Worm (Caenorhabditis elegans): ENCODE results near the gene zipt-2.2.

zipt-2.2 gene

ce11 chrIV:4235315-4236024 lies at the start of gene zipt-2.2, which contains the start of gene dpy-13:
TSS of gene zipt-2.2 (minus strand) at chrIV:4235365.
TSS of gene dpy-13 (plus strand) at chrIV:4235614.
- TF ChIP-seq klf-2 (GFP tag; conservative IDR thresholded peaks at IDR 0.05), result no peak
- TF ChIP-seq tab-1 (GFP tag; IDR thresholded peaks at IDR 0.05), result no peak

- TF ChIP-seq flt-1 (GFP tag; IDR thresholded peaks at IDR 0.05) (no peak), tab-1 (GFP tag; IDR thresholded peaks at IDR 0.05) (no peak), cog-1 (tag; optimal IDR thresholded peaks at IDR 0.05) (no peak), T22C8.4 (GFP tag; IDR thresholded peaks at IDR 0.05) (no peak), klf-2 (GFP tag; conservative IDR thresholded peaks at IDR 0.05) (no peak), med-1 (GFP tag; optimal IDR thresholded peaks at IDR 0.05; ENCODE audit: insufficient read depth) (no peak), ref-1 (GFP tag; conservative IDR thresholded peaks at IDR 0.05) (no peak), ztf-23 (GFP tag; IDR thresholded peaks at IDR 0.05) (no peak), ztf-29 (GFP tag; IDR thresholded peaks at IDR 0.05) (no peak)
These were observed 48.9 kb upstream of the zipt-2.2 start, which contains the start of gene F15E6.6 for ce11 chrIV:4284020-4284419. TSS of gene F15E6.6 (minus strand) at chrIV:4284120.

ce11 chrIV:4277694-4278093 lies 42.5 kb upstream of the zipt-2.2 start, which contains the start of gene nhr-78:
TSS of gene nhr-78 (minus strand) at chrIV:4277875.
- no peak for TF ChIP-seq cog-1 (tag; optimal IDR thresholded peaks at IDR 0.05)
- no peak for TF ChIP-seq flt-1 (GFP tag; IDR thresholded peaks at IDR 0.05)
- TF ChIP-seq klf-2 (GFP tag; conservative IDR thresholded peaks at IDR 0.05), result no peak
- TF ChIP-seq T22C8.4 (GFP tag; IDR thresholded peaks at IDR 0.05), result no peak
- TF ChIP-seq ref-1 (GFP tag; conservative IDR thresholded peaks at IDR 0.05), result no peak

ce11 chrIV:4272167-4272566 lies 37.0 kb upstream of the zipt-2.2 start, which contains the start of gene F36A4.1:
TSS of gene F36A4.1 (plus strand) at chrIV:4272467.
- TF ChIP-seq T22C8.4 (GFP tag; IDR thresholded peaks at IDR 0.05) (no peak), klf-2 (GFP tag; conservative IDR thresholded peaks at IDR 0.05) (no peak), cog-1 (tag; optimal IDR thresholded peaks at IDR 0.05) (no peak), med-1 (GFP tag; optimal IDR thresholded peaks at IDR 0.05; ENCODE audit: insufficient read depth) (no peak), tab-1 (GFP tag; IDR thresholded peaks at IDR 0.05) (no peak), flt-1 (GFP tag; IDR thresholded peaks at IDR 0.05) (no peak), ztf-29 (GFP tag; IDR thresholded peaks at IDR 0.05) (no peak), ztf-23 (GFP tag; IDR thresholded peaks at IDR 0.05) (no peak)

ce11 chrIV:4270925-4271324 lies 35.8 kb upstream of the zipt-2.2 start, which contains the start of gene F36A4.2:
TSS of gene F36A4.2 (plus strand) at chrIV:4271225.
- TF ChIP-seq klf-2 (GFP tag; conservative IDR thresholded peaks at IDR 0.05) (no peak), ztf-23 (GFP tag; IDR thresholded peaks at IDR 0.05) (no peak), med-1 (GFP tag; optimal IDR thresholded peaks at IDR 0.05; ENCODE audit: insufficient read depth) (no peak), flt-1 (GFP tag; IDR thresholded peaks at IDR 0.05) (no peak), T22C8.4 (GFP tag; IDR thresholded peaks at IDR 0.05) (no peak)

ce11 chrIV:4269308-4269707 lies 34.1 kb upstream of the zipt-2.2 start, which contains the start of gene F36A4.3:
TSS of gene F36A4.3 (plus strand) at chrIV:4269608.
- no peak for TF ChIP-seq klf-2 (GFP tag; conservative IDR thresholded peaks at IDR 0.05)
- no peak for TF ChIP-seq tab-1 (GFP tag; IDR thresholded peaks at IDR 0.05)
- TF ChIP-seq ztf-23 (GFP tag; IDR thresholded peaks at IDR 0.05), result no peak
- no peak for TF ChIP-seq cog-1 (tag; optimal IDR thresholded peaks at IDR 0.05)
- no peak for TF ChIP-seq ref-1 (GFP tag; conservative IDR thresholded peaks at IDR 0.05)
- no peak for TF ChIP-seq flt-1 (GFP tag; IDR thresholded peaks at IDR 0.05)
- TF ChIP-seq ztf-29 (GFP tag; IDR thresholded peaks at IDR 0.05), result no peak
- TF ChIP-seq T22C8.4 (GFP tag; IDR thresholded peaks at IDR 0.05), result no peak
- no peak for TF ChIP-seq med-1 (GFP tag; optimal IDR thresholded peaks at IDR 0.05; ENCODE audit: insufficient read depth)

- no peak for TF ChIP-seq ztf-29 (GFP tag; IDR thresholded peaks at IDR 0.05)
- TF ChIP-seq klf-2 (GFP tag; conservative IDR thresholded peaks at IDR 0.05), result no peak
- no peak for TF ChIP-seq med-1 (GFP tag; optimal IDR thresholded peaks at IDR 0.05; ENCODE audit: insufficient read depth)
- no peak for TF ChIP-seq tab-1 (GFP tag; IDR thresholded peaks at IDR 0.05)
- TF ChIP-seq cog-1 (tag; optimal IDR thresholded peaks at IDR 0.05), result no peak
- TF ChIP-seq ref-1 (GFP tag; conservative IDR thresholded peaks at IDR 0.05), result no peak
- TF ChIP-seq T22C8.4 (GFP tag; IDR thresholded peaks at IDR 0.05), result no peak
- no peak for TF ChIP-seq flt-1 (GFP tag; IDR thresholded peaks at IDR 0.05)
These were observed 32.2 kb upstream of the zipt-2.2 start, which contains the start of gene F36A4.4 for ce11 chrIV:4267320-4267719. TSS of gene F36A4.4 (plus strand) at chrIV:4267620.

ce11 chrIV:4265951-4266350 lies 30.8 kb upstream of the zipt-2.2 start:
- TF ChIP-seq ztf-23 (GFP tag; IDR thresholded peaks at IDR 0.05), result no peak
- TF ChIP-seq ztf-29 (GFP tag; IDR thresholded peaks at IDR 0.05), result no peak
- TF ChIP-seq T22C8.4 (GFP tag; IDR thresholded peaks at IDR 0.05), result no peak
- no peak for TF ChIP-seq tab-1 (GFP tag; IDR thresholded peaks at IDR 0.05)
- TF ChIP-seq cog-1 (tag; optimal IDR thresholded peaks at IDR 0.05), result no peak

- TF ChIP-seq flt-1 (GFP tag; IDR thresholded peaks at IDR 0.05) (no peak), cog-1 (tag; optimal IDR thresholded peaks at IDR 0.05) (no peak), ztf-23 (GFP tag; IDR thresholded peaks at IDR 0.05) (no peak), klf-2 (GFP tag; conservative IDR thresholded peaks at IDR 0.05) (no peak), ztf-29 (GFP tag; IDR thresholded peaks at IDR 0.05) (no peak), tab-1 (GFP tag; IDR thresholded peaks at IDR 0.05) (no peak), ref-1 (GFP tag; conservative IDR thresholded peaks at IDR 0.05) (no peak), med-1 (GFP tag; optimal IDR thresholded peaks at IDR 0.05; ENCODE audit: insufficient read depth) (no peak), T22C8.4 (GFP tag; IDR thresholded peaks at IDR 0.05) (no peak)
These were observed 30.1 kb upstream of the zipt-2.2 start, which contains the start of gene F36A4.5 for ce11 chrIV:4265224-4265623. TSS of gene F36A4.5 (plus strand) at chrIV:4265524.

- TF ChIP-seq ref-1 (GFP tag; conservative IDR thresholded peaks at IDR 0.05) (no peak), flt-1 (GFP tag; IDR thresholded peaks at IDR 0.05) (no peak), med-1 (GFP tag; optimal IDR thresholded peaks at IDR 0.05; ENCODE audit: insufficient read depth) (no peak), T22C8.4 (GFP tag; IDR thresholded peaks at IDR 0.05) (no peak), klf-2 (GFP tag; conservative IDR thresholded peaks at IDR 0.05) (no peak), ztf-23 (GFP tag; IDR thresholded peaks at IDR 0.05) (no peak), ztf-29 (GFP tag; IDR thresholded peaks at IDR 0.05) (no peak)
These were observed 29.5 kb upstream of the zipt-2.2 start for ce11 chrIV:4264649-4265048.
